Worm (Caenorhabditis elegans) whole organism, L3 larva: Measurements from ENCODE around the gene F19G12.1.

Experiments
- ZK546.5 ChIP-seq: sonication (generic microtip); optimal IDR thresholded peaks from 2 replicates; lab custom pipeline; 2017; ENCODE audit warnings: missing biosample characterization, missing genetic modification characterization
- egl-27 ChIP-seq: sonication (generic microtip); optimal IDR thresholded peaks from 4 replicates; lab custom pipeline; 2017; ENCODE audit warnings: missing biosample characterization, missing genetic modification reagents, missing genetic modification characterization
- lin-39 ChIP-seq: fragments of 150-350 bp; optimal IDR thresholded peaks from 2 replicates; lab custom pipeline; 2018; ENCODE audit warnings: missing biosample characterization, missing genetic modification reagents, missing genetic modification characterization
- unc-39 ChIP-seq: sonication (generic microtip); optimal IDR thresholded peaks from 4 replicates; lab custom pipeline; 2017; ENCODE audit warnings: missing biosample characterization, missing genetic modification characterization
- ztf-11 ChIP-seq: fragments of 150-350 bp; optimal IDR thresholded peaks from 2 replicates; lab custom pipeline; 2014; ENCODE audit warnings: missing biosample characterization, missing genetic modification characterization

- no peak for TF ChIP-seq ztf-11
- no peak for TF ChIP-seq ZK546.5 (tag; lab: Kevin White, UChicago)
- no peak for TF ChIP-seq unc-39 (tag; lab: Kevin White, UChicago)
- no peak for TF ChIP-seq egl-27
- no peak for TF ChIP-seq lin-39 (tag; lab: Kevin White, UChicago)
Measured at ce11 chrX:1471232-1471631, 40.4 kb downstream of the F19G12.1 start.
